Worm (Caenorhabditis elegans) whole organism, mixed stage, embryonic: ENCODE results near the gene fipr-3.

Experiments used
- ces-1 ChIP-seq: fragments of 150-350 bp; optimal IDR thresholded peaks from 2 replicates; lab custom pipeline; 2014; ENCODE audit warnings: missing biosample characterization, missing genetic modification reagents, missing genetic modification characterization
- elt-1 ChIP-seq: sonication (generic microtip); optimal IDR thresholded peaks from 2 replicates; lab custom pipeline; 2017; ENCODE audit warnings: missing genetic modification characterization, mild to moderate bottlenecking, missing compliant biosample characterization, antibody characterized with exemption, moderate library complexity, borderline replicate concordance; ENCODE audit not compliant: insufficient read depth
- lsy-2 ChIP-seq: fragments of 150-350 bp; optimal IDR thresholded peaks from 2 replicates; lab custom pipeline; 2014; ENCODE audit warnings: missing biosample characterization, missing genetic modification characterization
- nhr-12 ChIP-seq: fragments of 150-350 bp; optimal IDR thresholded peaks from 2 replicates; lab custom pipeline; 2014; ENCODE audit warnings: missing biosample characterization, missing genetic modification characterization
- pha-4 ChIP-seq: fragments of 150-350 bp; optimal IDR thresholded peaks from 2 replicates; lab custom pipeline; 2018; ENCODE audit warnings: missing biosample characterization, missing genetic modification reagents, missing genetic modification characterization
- unc-39 ChIP-seq: fragments of 150-350 bp; optimal IDR thresholded peaks from 2 replicates; lab custom pipeline; 2014; ENCODE audit warnings: missing biosample characterization, missing genetic modification characterization
- unc-62 ChIP-seq: fragments of 150-350 bp; optimal IDR thresholded peaks from 2 replicates; lab custom pipeline; 2014; ENCODE audit warnings: missing biosample characterization, missing genetic modification reagents, missing genetic modification characterization
- zip-8 ChIP-seq: fragments of 150-350 bp; optimal IDR thresholded peaks from 2 replicates; lab custom pipeline; 2014; ENCODE audit warnings: missing biosample characterization, missing genetic modification characterization

ce11 chrX:14464513-14464912 lies 41.3 kb downstream of the fipr-3 start, which contains the start of gene M163.7:
- TF ChIP-seq elt-1 (tag; lab: Kevin White, UChicago): no peak
- TF ChIP-seq nhr-12 (tag; lab: Kevin White, UChicago): no peak
- TF ChIP-seq zip-8: no peak
- TF ChIP-seq unc-39 (tag; lab: Kevin White, UChicago): no peak
- TF ChIP-seq pha-4 (tag; lab: Kevin White, UChicago): no peak
- no peak for TF ChIP-seq ces-1 (GFP tag; lab: Kevin White, UChicago)
- TF ChIP-seq lsy-2 (tag; lab: Kevin White, UChicago): no peak
- no peak for TF ChIP-seq unc-62 (GFP tag; lab: Kevin White, UChicago)
